Worm (Caenorhabditis elegans) whole organism, L4 larva: ENCODE data around the gene F23D12.1.

Experiments used
- dpl-1 ChIP-seq: fragments of 150-350 bp; optimal IDR thresholded peaks from 2 replicates; lab custom pipeline; 2014; ENCODE audit warnings: missing biosample characterization, missing genetic modification reagents, missing genetic modification characterization
- mep-1 ChIP-seq: fragments of 150-350 bp; sonication (generic microtip); optimal IDR thresholded peaks from 3 replicates; lab custom pipeline; 2014; ENCODE audit warnings: missing biosample characterization, missing genetic modification characterization

DNA sequence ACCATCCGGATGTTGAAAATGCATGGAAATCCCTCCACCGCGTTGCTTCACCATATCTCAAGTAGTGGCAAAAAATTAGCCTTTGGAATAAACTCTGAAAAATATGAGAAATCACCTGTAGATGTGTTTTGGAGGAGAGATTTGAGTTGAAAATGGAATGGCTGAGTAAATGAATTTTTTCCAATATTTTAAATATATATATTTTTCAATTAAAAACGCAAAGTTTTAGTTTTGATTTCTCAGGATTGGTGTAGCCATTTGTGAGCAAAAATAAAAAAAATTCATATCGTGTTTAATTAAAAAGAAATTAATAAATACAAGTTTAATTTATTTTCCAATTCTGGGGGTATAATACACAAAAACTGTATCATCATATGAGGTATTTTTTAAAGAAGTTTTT lies at the start of gene F23D12.1:
- TF ChIP-seq mep-1 (tag; lab: Kevin White, UChicago): no peak
- TF ChIP-seq dpl-1 (GFP tag; lab: Kevin White, UChicago): no peak
